Worm (Caenorhabditis elegans) whole organism, L1 larva: ENCODE data around the gene C43H6.4.

ENCODE experiments used
- C34B4.2 ChIP-seq: sonication (generic microtip); optimal IDR thresholded peaks from 2 replicates; lab custom pipeline; 2017; ENCODE audit warnings: mild to moderate bottlenecking, missing genetic modification characterization, missing compliant biosample characterization
- Y116A8C.19 ChIP-seq: sonication (generic microtip); optimal IDR thresholded peaks from 2 replicates; lab custom pipeline; 2016; ENCODE audit warnings: missing compliant biosample characterization, missing genetic modification characterization, borderline replicate concordance
- aha-1 ChIP-seq: fragments of 150-350 bp; optimal IDR thresholded peaks from 2 replicates; lab custom pipeline; 2014; ENCODE audit warnings: missing biosample characterization, missing genetic modification characterization
- blmp-1 ChIP-seq: fragments of 150-350 bp; optimal IDR thresholded peaks from 2 replicates; lab custom pipeline; 2014; ENCODE audit warnings: missing biosample characterization, missing genetic modification characterization
- ceh-63 ChIP-seq: fragments of 200-800 bp; sonication (Bioruptor generic); optimal IDR thresholded peaks from 2 replicates; lab custom pipeline; 2018; ENCODE audit warnings: mild to moderate bottlenecking, missing genetic modification characterization, missing compliant biosample characterization
- ceh-8 ChIP-seq: fragments of 200-800 bp; sonication (Bioruptor generic); optimal IDR thresholded peaks from 2 replicates; lab custom pipeline; 2018; ENCODE audit warnings: mild to moderate bottlenecking, missing genetic modification characterization, moderate library complexity, missing compliant biosample characterization
- ceh-82 ChIP-seq, 3 experiments: fragments of 150-350 bp in 1 of 3; sonication (generic microtip) in 2 of 3; optimal IDR thresholded peaks; 2 replicates each; lab custom pipeline; 2014 to 2017; ENCODE audit warnings: missing biosample characterization in 3 of 3, missing genetic modification characterization in 3 of 3
- dsc-1 ChIP-seq: sonication (generic microtip); optimal IDR thresholded peaks from 2 replicates; lab custom pipeline; 2016; ENCODE audit warnings: mild to moderate bottlenecking, missing genetic modification characterization, missing compliant biosample characterization
- egl-13 ChIP-seq: sonication (generic microtip); optimal IDR thresholded peaks from 2 replicates; lab custom pipeline; 2016; ENCODE audit warnings: missing genotype, missing genetic modification reagents, missing genetic modification characterization, missing compliant biosample characterization
- egl-27 ChIP-seq, 2 experiments: fragments of 150-350 bp in 1 of 2; sonication (generic microtip); optimal IDR thresholded peaks; 3 replicates each; lab custom pipeline; 2017 to 2018; ENCODE audit warnings: missing biosample characterization in 2 of 2, missing genetic modification characterization in 2 of 2, missing genetic modification reagents in 2 of 2
- elt-3 ChIP-seq, 6 experiments: fragments of 150-350 bp in 1 of 6; sonication (generic microtip); optimal IDR thresholded peaks; 2 replicates each; lab custom pipeline; 2017 to 2018; ENCODE audit warnings: missing biosample characterization in 6 of 6, missing genetic modification characterization in 6 of 6, inconsistent platforms in 1 of 6
- ets-5 ChIP-seq: fragments of 200-800 bp; sonication (Bioruptor generic); IDR thresholded peaks from 2 replicates; pipeline ENCODE4 v1.3.6; 2022; ENCODE audit warnings: missing genetic modification characterization, missing compliant biosample characterization
- fkh-4 ChIP-seq: sonication (generic microtip); optimal IDR thresholded peaks from 2 replicates; lab custom pipeline; 2016; ENCODE audit warnings: missing compliant biosample characterization, missing genetic modification characterization, borderline replicate concordance
- fos-1 ChIP-seq: fragments of 150-350 bp; optimal IDR thresholded peaks from 2 replicates; lab custom pipeline; 2014; ENCODE audit warnings: missing biosample characterization, missing genetic modification characterization
- grh-1 ChIP-seq: fragments of 200-800 bp; sonication (Bioruptor generic); IDR thresholded peaks from 2 replicates; pipeline ENCODE4 v1.3.6; 2022; ENCODE audit warnings: missing genetic modification reagents, missing genetic modification characterization, missing compliant biosample characterization
- hlh-17 ChIP-seq: fragments of 200-800 bp; sonication (Bioruptor generic); optimal IDR thresholded peaks from 2 replicates; lab custom pipeline; 2018; ENCODE audit warnings: missing genetic modification characterization, mild to moderate bottlenecking, missing compliant biosample characterization, moderate library complexity, borderline replicate concordance
- hlh-4 ChIP-seq: sonication (generic microtip); optimal IDR thresholded peaks from 2 replicates; lab custom pipeline; 2016; ENCODE audit warnings: mild to moderate bottlenecking, missing genetic modification characterization, missing compliant biosample characterization
- jun-1 ChIP-seq: fragments of 150-350 bp; optimal IDR thresholded peaks from 2 replicates; lab custom pipeline; 2014; ENCODE audit warnings: missing biosample characterization, missing genetic modification reagents, missing genetic modification characterization
- lin-14 ChIP-seq: fragments of 200-800 bp; sonication (Bioruptor generic); optimal IDR thresholded peaks from 2 replicates; lab custom pipeline; 2018; ENCODE audit warnings: mild to moderate bottlenecking, missing genetic modification characterization, moderate library complexity, missing compliant biosample characterization
- lin-35 ChIP-seq, 2 experiments: fragments of 150-350 bp; optimal IDR thresholded peaks; 2 replicates each; lab custom pipeline; 2014; ENCODE audit warnings: missing biosample characterization in 2 of 2, missing genetic modification characterization in 2 of 2, missing genetic modification reagents in 2 of 2
- lir-3 ChIP-seq: sonication (generic microtip); optimal IDR thresholded peaks from 2 replicates; lab custom pipeline; 2016; ENCODE audit warnings: mild to moderate bottlenecking, missing genetic modification characterization, moderate library complexity, missing compliant biosample characterization; ENCODE audit not compliant: poor library complexity
- lsy-2 ChIP-seq, 2 experiments: fragments of 150-350 bp; optimal IDR thresholded peaks; 2 replicates each; lab custom pipeline; 2014; ENCODE audit warnings: missing biosample characterization in 2 of 2, missing genetic modification characterization in 2 of 2
- mab-9 ChIP-seq: fragments of 200-800 bp; sonication (Bioruptor generic); IDR thresholded peaks from 2 replicates; pipeline ENCODE4 v1.3.6; 2022; ENCODE audit warnings: missing genetic modification reagents, missing genetic modification characterization, missing compliant biosample characterization
- mef-2 ChIP-seq: fragments of 150-350 bp; optimal IDR thresholded peaks from 2 replicates; lab custom pipeline; 2014; ENCODE audit warnings: missing biosample characterization, missing genetic modification characterization
- mep-1 ChIP-seq: fragments of 150-350 bp; optimal IDR thresholded peaks from 2 replicates; lab custom pipeline; 2014; ENCODE audit warnings: missing biosample characterization, missing genetic modification characterization
- nhr-12 ChIP-seq: sonication (generic microtip); optimal IDR thresholded peaks from 2 replicates; lab custom pipeline; 2017; ENCODE audit warnings: missing biosample characterization, missing genetic modification characterization
- nhr-19 ChIP-seq: fragments of 200-800 bp; sonication (Bioruptor generic); conservative IDR thresholded peaks from 2 replicates; pipeline ENCODE4 v1.3.6; 2022; ENCODE audit warnings: missing genetic modification characterization, missing compliant biosample characterization
- nhr-20 ChIP-seq: sonication (generic microtip); optimal IDR thresholded peaks from 2 replicates; lab custom pipeline; 2016; ENCODE audit warnings: mild to moderate bottlenecking, missing genetic modification characterization, missing compliant biosample characterization
- nhr-237 ChIP-seq: fragments of 150-350 bp; optimal IDR thresholded peaks from 2 replicates; lab custom pipeline; 2014; ENCODE audit warnings: missing biosample characterization, missing genetic modification characterization
- nhr-28 ChIP-seq: fragments of 150-350 bp; optimal IDR thresholded peaks from 2 replicates; lab custom pipeline; 2014; ENCODE audit warnings: missing biosample characterization, missing genetic modification characterization
- nhr-71 ChIP-seq: sonication (generic microtip); optimal IDR thresholded peaks from 2 replicates; lab custom pipeline; 2016; ENCODE audit warnings: mild to moderate bottlenecking, missing genetic modification characterization, moderate library complexity, missing compliant biosample characterization
- nhr-84 ChIP-seq: sonication (generic microtip); optimal IDR thresholded peaks from 2 replicates; lab custom pipeline; 2017; ENCODE audit warnings: missing biosample characterization, missing genetic modification characterization
- nhr-85 ChIP-seq: sonication (generic microtip); peaks from one replicate; lab custom pipeline; 2016; ENCODE audit warnings: missing genetic modification characterization, inconsistent platforms, missing compliant biosample characterization
- nhr-90 ChIP-seq: sonication (generic microtip); optimal IDR thresholded peaks from 2 replicates; lab custom pipeline; 2016; ENCODE audit warnings: mild to moderate bottlenecking, missing genetic modification characterization, missing compliant biosample characterization; ENCODE audit not compliant: poor library complexity
- pax-3 ChIP-seq: fragments of 200-800 bp; sonication (Bioruptor generic); optimal IDR thresholded peaks from 2 replicates; lab custom pipeline; 2018; ENCODE audit warnings: mild to moderate bottlenecking, missing genetic modification characterization, moderate library complexity, missing compliant biosample characterization
- pqm-1 ChIP-seq: sonication (generic microtip); optimal IDR thresholded peaks from 3 replicates; lab custom pipeline; 2017; ENCODE audit warnings: missing biosample characterization, missing genetic modification characterization
- rnt-1 ChIP-seq: sonication (generic microtip); optimal IDR thresholded peaks from 2 replicates; lab custom pipeline; 2016; ENCODE audit warnings: mild to moderate bottlenecking, missing genetic modification characterization, moderate library complexity, missing compliant biosample characterization
- skn-1 ChIP-seq: fragments of 150-350 bp; optimal IDR thresholded peaks from 2 replicates; lab custom pipeline; 2014; ENCODE audit warnings: missing biosample characterization, missing genetic modification characterization
- sox-4 ChIP-seq: sonication (generic microtip); optimal IDR thresholded peaks from 2 replicates; lab custom pipeline; 2016; ENCODE audit warnings: missing genetic modification characterization, missing compliant biosample characterization
- sptf-1 ChIP-seq: fragments of 150-350 bp; optimal IDR thresholded peaks from 2 replicates; lab custom pipeline; 2014; ENCODE audit warnings: missing biosample characterization, missing genetic modification characterization
- tbx-2 ChIP-seq: sonication (generic microtip); optimal IDR thresholded peaks from 2 replicates; lab custom pipeline; 2016; ENCODE audit warnings: missing genetic modification characterization, missing compliant biosample characterization
- tlp-1 ChIP-seq: fragments of 150-350 bp; optimal IDR thresholded peaks from 2 replicates; lab custom pipeline; 2014; ENCODE audit warnings: missing biosample characterization, missing genetic modification characterization
- unc-130 ChIP-seq: fragments of 150-350 bp; optimal IDR thresholded peaks from 2 replicates; lab custom pipeline; 2017; ENCODE audit warnings: missing biosample characterization, missing genetic modification characterization, inconsistent platforms
- unc-62 ChIP-seq: fragments of 150-350 bp; optimal IDR thresholded peaks from 2 replicates; lab custom pipeline; 2014; ENCODE audit warnings: missing biosample characterization, missing genetic modification reagents, missing genetic modification characterization
- unc-86 ChIP-seq: sonication (generic microtip); optimal IDR thresholded peaks from 2 replicates; lab custom pipeline; 2016; ENCODE audit warnings: missing genetic modification characterization, missing compliant biosample characterization
- unc-98 ChIP-seq: fragments of 200-800 bp; sonication (Bioruptor generic); IDR thresholded peaks from 2 replicates; pipeline ENCODE4 v1.3.6; 2022; ENCODE audit warnings: missing genetic modification characterization, missing compliant biosample characterization
- xbp-1 ChIP-seq: sonication (generic microtip); optimal IDR thresholded peaks from 2 replicates; lab custom pipeline; 2016; ENCODE audit warnings: missing genetic modification characterization, missing compliant biosample characterization
- ztf-4 ChIP-seq: fragments of 150-350 bp; optimal IDR thresholded peaks from 2 replicates; lab custom pipeline; 2014; ENCODE audit warnings: missing biosample characterization, missing genetic modification characterization

C43H6.4 gene

DNA sequence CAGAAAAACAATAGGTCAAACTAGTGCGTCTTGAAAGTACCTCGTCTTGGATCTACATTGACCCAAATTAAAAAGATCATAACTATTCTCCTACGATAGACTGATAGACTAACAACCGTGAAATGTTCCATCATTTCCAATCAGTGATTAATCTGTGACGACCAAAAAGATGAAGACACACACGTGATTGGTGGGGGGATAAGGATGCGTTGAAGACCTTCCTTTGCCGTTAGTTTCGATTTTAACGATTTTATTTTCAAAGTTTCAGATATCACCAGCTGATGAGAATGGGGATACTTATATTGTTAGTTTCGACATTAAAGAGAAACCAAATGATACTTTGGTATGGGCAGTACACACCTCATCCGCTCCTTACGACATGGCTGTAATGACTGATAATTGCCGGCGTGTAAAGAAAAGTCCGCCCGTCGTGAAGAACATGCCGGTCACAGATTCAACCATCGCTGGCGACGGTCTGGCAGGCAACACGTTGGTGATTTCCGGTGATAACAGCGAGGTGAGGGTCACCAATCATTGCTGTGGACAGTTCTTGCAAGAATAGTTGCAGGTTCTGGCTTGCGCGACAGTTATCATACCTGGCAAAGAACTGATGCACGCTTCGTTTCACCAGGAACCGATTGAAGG is 16.8 kb upstream of the C43H6.4 start:
- TF ChIP-seq blmp-1 (tag; lab: Kevin White, UChicago) (peak; percentile 79), nhr-71 (peak; percentile 5), nhr-85 (tag; lab: Kevin White, UChicago) (peak; percentile 83), Y116A8C.19 (tag; lab: Kevin White, UChicago) (no peak), dsc-1 (tag; lab: Kevin White, UChicago) (no peak), egl-13 (tag; lab: Kevin White, UChicago) (no peak), ets-5 (no peak), tlp-1 (tag; lab: Kevin White, UChicago) (no peak), unc-86 (tag; lab: Kevin White, UChicago) (no peak), nhr-12 (no peak), ceh-63 (GFP tag; lab: Kevin White, UChicago) (no peak), sox-4 (tag; lab: Kevin White, UChicago) (no peak), elt-3 (tag; optimal IDR thresholded peaks at IDR 0.05; lab: Kevin White, UChicago) (peak in 1 of 6 experiments; percentile 54), nhr-20 (no peak), tbx-2 (tag; lab: Kevin White, UChicago) (no peak)

- TF ChIP-seq mab-9 (GFP tag; lab: Robert Waterston, UW) (no peak), tlp-1 (tag; lab: Kevin White, UChicago) (no peak), unc-130 (no peak), ceh-82 (tag; optimal IDR thresholded peaks at IDR 0.05; lab: Kevin White, UChicago) (no peak), lin-35 (GFP tag; optimal IDR thresholded peaks at IDR 0.05; lab: Kevin White, UChicago) (no peak), pqm-1 (tag; lab: Kevin White, UChicago) (no peak), rnt-1 (tag; lab: Kevin White, UChicago) (no peak), ceh-8 (GFP tag; lab: Kevin White, UChicago) (no peak), skn-1 (no peak), nhr-84 (tag; lab: Kevin White, UChicago) (no peak), sptf-1 (tag; lab: Kevin White, UChicago) (no peak), jun-1 (tag; lab: Kevin White, UChicago) (no peak), ets-5 (no peak), nhr-20 (no peak), fkh-4 (tag; lab: Kevin White, UChicago) (no peak), xbp-1 (tag; lab: Kevin White, UChicago) (no peak), grh-1 (GFP tag; lab: Robert Waterston, UW) (no peak), ztf-4 (no peak), lin-14 (GFP tag; lab: Kevin White, UChicago) (no peak)
- TF ChIP-seq, all 84 proteins: peak for 0
Observed at ce11 chrX:2394983-2395382, 8.8 kb upstream of the C43H6.4 start, which contains the start of gene C43H6.6. Gene C43H6.6 (plus strand): TSS chrX:2395283.

ce11 chrX:2401883-2402282 is 1.9 kb upstream of the C43H6.4 start, which contains the start of gene dhhc-9:
Gene dhhc-9 (minus strand): TSS chrX:2402036.
- TF ChIP-seq unc-62 (GFP tag; lab: Kevin White, UChicago): no peak
- no peak for TF ChIP-seq mef-2 (tag; lab: Kevin White, UChicago)
- no peak for TF ChIP-seq aha-1 (tag; lab: Kevin White, UChicago)
- peak; percentile 74 for TF ChIP-seq nhr-20
- TF ChIP-seq nhr-84 (tag; lab: Kevin White, UChicago): no peak
- TF ChIP-seq nhr-237: no peak
- TF ChIP-seq C34B4.2: no peak
- no peak for TF ChIP-seq sptf-1 (tag; lab: Kevin White, UChicago)
- no peak for TF ChIP-seq egl-27 (tag; optimal IDR thresholded peaks at IDR 0.05; lab: Kevin White, UChicago)
- peak; percentile 45 for TF ChIP-seq ceh-8 (GFP tag; lab: Kevin White, UChicago)
- TF ChIP-seq hlh-17 (GFP tag; lab: Kevin White, UChicago): no peak
- no peak for TF ChIP-seq hlh-4 (tag; lab: Kevin White, UChicago)
- peak; percentile 30; the same call in 1 of the 2 replicates for TF ChIP-seq nhr-19 (GFP tag; lab: Robert Waterston, UW)
- TF ChIP-seq lin-14 (GFP tag; lab: Kevin White, UChicago): peak; percentile 86
- peak; percentile 24 for TF ChIP-seq fos-1 (tag; lab: Kevin White, UChicago)
- TF ChIP-seq unc-98: no peak
- peak; percentile 67 for TF ChIP-seq rnt-1 (tag; lab: Kevin White, UChicago)
- TF ChIP-seq lir-3 (tag; lab: Kevin White, UChicago): no peak
- TF ChIP-seq nhr-28: no peak
- TF ChIP-seq pax-3 (tag; lab: Kevin White, UChicago): no peak
- TF ChIP-seq mep-1 (tag; lab: Kevin White, UChicago): peak; percentile 68
- TF ChIP-seq nhr-90 (tag; lab: Kevin White, UChicago): peak; percentile 23
- peak; percentile 63 for TF ChIP-seq blmp-1 (tag; lab: Kevin White, UChicago)
- TF ChIP-seq nhr-71: peak; percentile 73
- TF ChIP-seq lin-35 (GFP tag; optimal IDR thresholded peaks at IDR 0.05; lab: Kevin White, UChicago): peak; percentile 39 to 50
- peak; percentile 30 to 50 for TF ChIP-seq lsy-2 (tag; optimal IDR thresholded peaks at IDR 0.05; lab: Kevin White, UChicago)
